Worm (Caenorhabditis elegans) whole organism, L4/young adult: ENCODE measurements around the gene Y17G7B.3.

Experiments used
- dao-5 ChIP-seq: sonication (generic microtip); optimal IDR thresholded peaks from 2 replicates; lab custom pipeline; 2016; ENCODE audit warnings: missing genotype, missing genetic modification characterization, moderate library complexity, missing compliant biosample characterization
- him-1 ChIP-seq: sonication (generic microtip); optimal IDR thresholded peaks from 2 replicates; lab custom pipeline; 2016; ENCODE audit warnings: missing genotype, missing genetic modification reagents, missing genetic modification characterization, missing compliant biosample characterization

- TF ChIP-seq him-1 (tag; lab: Kevin White, UChicago) (no peak), dao-5 (tag; lab: Kevin White, UChicago) (no peak)
These were observed 20.5 kb upstream of the Y17G7B.3 start, which contains the start of gene mex-1 for ce11 chrII:11968275-11968674.
